Fruit fly (Drosophila melanogaster): Measurements from ENCODE around the gene CG9784.
A peak's percentile ranks its signal among the peaks of the same experiment; 100 is the strongest.

The CG9784 gene

dm6 chrX:16637594-16638485 lies 38.8 kb upstream of the CG9784 start, which contains the start of gene RpS19a (continued):
- TF ChIP-seq CoRest (tag; optimal IDR thresholded peaks at IDR 0.05) (peak; percentile 57), Gug (GFP tag; IDR thresholded peaks at IDR 0.05) (peak; percentile 38; the same call in 2 of the 4 replicates), lbe (GFP tag; optimal IDR thresholded peaks at IDR 0.05) (peak; percentile 32), Dp (GFP tag; optimal IDR thresholded peaks at IDR 0.05) (peak; percentile 40), crp (GFP tag; optimal IDR thresholded peaks at IDR 0.05) (peak in 1 of 2 experiments; percentile 22), Kr (GFP tag; optimal IDR thresholded peaks at IDR 0.05) (peak; percentile 66), Atf6 (GFP tag; IDR thresholded peaks at IDR 0.05) (peak; percentile 69), Dref (GFP tag; IDR thresholded peaks at IDR 0.05) (peak; percentile 75), CG12219 (GFP tag; optimal IDR thresholded peaks at IDR 0.05) (peak; percentile 78), Bgb (GFP tag; IDR thresholded peaks at IDR 0.05; ENCODE audit: partially characterized antibody) (peak; percentile 12), rib (GFP tag; IDR thresholded peaks at IDR 0.05) (peak; percentile 56), Hr39 (optimal IDR thresholded peaks at IDR 0.05) (no peak), zen (tag; optimal IDR thresholded peaks at IDR 0.05) (peak; percentile 40), Lim3 (GFP tag; IDR thresholded peaks at IDR 0.05) (no peak), CG2120 (GFP tag; optimal IDR thresholded peaks at IDR 0.05) (no peak), scrt (GFP tag; optimal IDR thresholded peaks at IDR 0.05) (peak; percentile 77), CG10366 (GFP tag; IDR thresholded peaks at IDR 0.05) (peak; percentile 70), Doc3 (GFP tag; IDR thresholded peaks at IDR 0.05; ENCODE audit: partially characterized antibody) (no peak), CG34376 (GFP tag; optimal IDR thresholded peaks at IDR 0.05) (peak; percentile 96), cas (GFP tag; IDR thresholded peaks at IDR 0.05) (peak; percentile 26; the same call in 1 of the 2 replicates), CG33213 (GFP tag; optimal IDR thresholded peaks at IDR 0.05) (peak; percentile 69), bab2 (GFP tag; optimal IDR thresholded peaks at IDR 0.05) (peak; percentile 37), C15 (GFP tag; IDR thresholded peaks at IDR 0.05) (peak; percentile 68; the same call in 1 of the 3 replicates), pan (optimal IDR thresholded peaks at IDR 0.05) (no peak), pan (GFP tag; optimal IDR thresholded peaks at IDR 0.05 in 1 of 2, IDR thresholded peaks at IDR 0.05 in 1 of 2) (peak in 1 of 2 experiments; percentile 72), CG9932 (GFP tag; IDR thresholded peaks at IDR 0.05) (peak; percentile 54; the same call in 1 of the 2 replicates), CG9876 (GFP tag; optimal IDR thresholded peaks at IDR 0.05) (peak; percentile 58), CG12942 (GFP tag; optimal IDR thresholded peaks at IDR 0.05) (peak; percentile 21), peb (GFP tag; IDR thresholded peaks at IDR 0.05) (peak; percentile 23; the same call in 1 of the 2 replicates), pita (GFP tag; optimal IDR thresholded peaks at IDR 0.05) (no peak), br (optimal IDR thresholded peaks at IDR 0.05) (no peak), Oaz (GFP tag; IDR thresholded peaks at IDR 0.05) (peak; percentile 55), onecut (GFP tag; IDR thresholded peaks at IDR 0.05) (peak; percentile 80), bigmax (GFP tag; optimal IDR thresholded peaks at IDR 0.05) (peak; percentile 87), Myb (GFP tag; optimal IDR thresholded peaks at IDR 0.05) (peak; percentile 5), cwo (GFP tag; optimal IDR thresholded peaks at IDR 0.05) (peak; percentile 55), CG18599 (GFP tag; optimal IDR thresholded peaks at IDR 0.05) (peak; percentile 79), Elba2 (GFP tag; optimal IDR thresholded peaks at IDR 0.05) (no peak), CG10274 (GFP tag; optimal IDR thresholded peaks at IDR 0.05) (peak; percentile 73), dati (GFP tag; IDR thresholded peaks at IDR 0.05) (0 out of 2 replicates have a peak, but pooled peaks have one; percentile 46), amos (GFP tag; IDR thresholded peaks at IDR 0.05; ENCODE audit: partially characterized antibody) (peak; percentile 3; the same call in 1 of the 2 replicates), stwl (tag; optimal IDR thresholded peaks at IDR 0.05) (peak; percentile 21), Hmr (GFP tag; optimal IDR thresholded peaks at IDR 0.05) (peak; percentile 88), Tbp (GFP tag; optimal IDR thresholded peaks at IDR 0.05) (no peak), CG2678 (tag; optimal IDR thresholded peaks at IDR 0.05) (peak; percentile 70), fd96Cb (tag; optimal IDR thresholded peaks at IDR 0.05) (peak; percentile 44), CG16863 (GFP tag; optimal IDR thresholded peaks at IDR 0.05) (peak; percentile 30), CG15479 (GFP tag; optimal IDR thresholded peaks at IDR 0.05) (peak; percentile 15), CG6689 (GFP tag; IDR thresholded peaks at IDR 0.05) (peak; percentile 59)
